Fruit fly (Drosophila melanogaster) whole organism, embryonic: ENCODE measurements around the gene Unc50.
A peak's percentile ranks its signal among the peaks of the same experiment; 100 is the strongest.

Source experiments
- Abd-B ChIP-seq: fragments of 200-800 bp; sonication (Bioruptor generic); optimal IDR thresholded peaks from 2 replicates; lab custom pipeline; 2018; ENCODE audit warnings: missing biosample characterization, mild to moderate bottlenecking, missing genetic modification characterization, moderate library complexity
- B-H2 ChIP-seq: fragments of 200-800 bp; sonication (Bioruptor generic); optimal IDR thresholded peaks from 2 replicates; lab custom pipeline; 2018; ENCODE audit warnings: missing biosample characterization, mild to moderate bottlenecking, missing genetic modification characterization
- CG10147 ChIP-seq: fragments of 200-800 bp; sonication (Bioruptor generic); optimal IDR thresholded peaks from 2 replicates; lab custom pipeline; 2019; ENCODE audit warnings: missing biosample characterization, mild to moderate bottlenecking, missing genetic modification characterization, moderate library complexity
- CG11085 ChIP-seq: fragments of 200-800 bp; sonication (Bioruptor generic); IDR thresholded peaks from 2 replicates; pipeline ENCODE4 v1.3.6; 2022; ENCODE audit warnings: missing biosample characterization, missing genetic modification characterization
- CG11247 ChIP-seq: fragments of 200-800 bp; sonication (Bioruptor generic); IDR thresholded peaks from 2 replicates; pipeline ENCODE4 v1.3.6; 2022; ENCODE audit warnings: missing biosample characterization, missing genetic modification characterization
- CG15011 ChIP-seq: fragments of 200-800 bp; sonication (Bioruptor generic); optimal IDR thresholded peaks from 3 replicates; lab custom pipeline; 2018; ENCODE audit warnings: missing biosample characterization, mild to moderate bottlenecking, missing genetic modification characterization
- CG17385 ChIP-seq: fragments of 200-800 bp; sonication (Bioruptor generic); optimal IDR thresholded peaks from 3 replicates; lab custom pipeline; 2018; ENCODE audit warnings: missing biosample characterization, mild to moderate bottlenecking, missing genetic modification characterization
- CG18476 ChIP-seq: fragments of 200-800 bp; sonication (Bioruptor generic); optimal IDR thresholded peaks from 2 replicates; lab custom pipeline; 2016; ENCODE audit warnings: missing biosample characterization, mild to moderate bottlenecking, missing genetic modification characterization
- CG18599 ChIP-seq: fragments of 200-800 bp; sonication (Bioruptor generic); optimal IDR thresholded peaks from 3 replicates; lab custom pipeline; 2017; ENCODE audit warnings: missing biosample characterization, missing genetic modification characterization, mild to moderate bottlenecking, moderate library complexity, missing genetic modification reagents
- CG18764 ChIP-seq: fragments of 200-800 bp; sonication (Bioruptor generic); optimal IDR thresholded peaks from 3 replicates; lab custom pipeline; 2016; ENCODE audit warnings: missing biosample characterization, missing genetic modification characterization
- CG2116 ChIP-seq: fragments of 200-800 bp; sonication (Bioruptor generic); optimal IDR thresholded peaks from 3 replicates; lab custom pipeline; 2018; ENCODE audit warnings: missing biosample characterization, mild to moderate bottlenecking, missing genetic modification characterization
- CG3163 ChIP-seq: fragments of 200-800 bp; sonication (Bioruptor generic); optimal IDR thresholded peaks from 3 replicates; lab custom pipeline; 2016; ENCODE audit warnings: missing biosample characterization, missing genetic modification characterization
- CG4854 ChIP-seq: fragments of 200-800 bp; sonication (Bioruptor generic); optimal IDR thresholded peaks from 2 replicates; lab custom pipeline; 2016; ENCODE audit warnings: missing biosample characterization, missing genetic modification characterization, inconsistent platforms
- CG6654 ChIP-seq: fragments of 200-800 bp; sonication (Bioruptor generic); optimal IDR thresholded peaks from 2 replicates; lab custom pipeline; 2017; ENCODE audit warnings: missing biosample characterization, mild to moderate bottlenecking, missing genetic modification characterization
- CG6854 ChIP-seq: fragments of 200-800 bp; sonication (Bioruptor generic); optimal IDR thresholded peaks from 3 replicates; lab custom pipeline; 2017; ENCODE audit warnings: missing biosample characterization, mild to moderate bottlenecking, missing genetic modification characterization
- CG7963 ChIP-seq: fragments of 200-800 bp; sonication (Bioruptor generic); IDR thresholded peaks from 3 replicates; pipeline ENCODE4 v1.3.6; 2022; ENCODE audit warnings: missing biosample characterization, missing genetic modification characterization; ENCODE audit not compliant: partially characterized antibody
- Dp ChIP-seq: fragments of 200-800 bp; sonication (Bioruptor generic); optimal IDR thresholded peaks from 2 replicates; lab custom pipeline; 2018; ENCODE audit warnings: missing biosample characterization, mild to moderate bottlenecking, missing genetic modification characterization, moderate library complexity
- Drgx ChIP-seq: fragments of 200-800 bp; sonication (Bioruptor generic); IDR thresholded peaks from 2 replicates; pipeline ENCODE4 v1.3.6; 2022; ENCODE audit warnings: missing biosample characterization, missing genetic modification characterization
- Fer2 ChIP-seq: fragments of 200-800 bp; sonication (Bioruptor generic); optimal IDR thresholded peaks from 2 replicates; lab custom pipeline; 2018; ENCODE audit warnings: missing biosample characterization, mild to moderate bottlenecking, missing genetic modification characterization, moderate library complexity
- Hr3 ChIP-seq: fragments of 200-800 bp; sonication (Bioruptor generic); optimal IDR thresholded peaks from 3 replicates; lab custom pipeline; 2016; ENCODE audit warnings: missing biosample characterization, missing genetic modification characterization
- Med ChIP-seq: fragments of 200-800 bp; sonication (Bioruptor generic); peaks from one replicate; lab custom pipeline; 2016; ENCODE audit warnings: missing biosample characterization, missing genetic modification characterization, mild to moderate bottlenecking, inconsistent platforms, moderate library complexity
- Nf-YC ChIP-seq: fragments of 200-800 bp; optimal IDR thresholded peaks from 3 replicates; lab custom pipeline; 2019; ENCODE audit warnings: missing biosample characterization, mild to moderate bottlenecking, missing genetic modification characterization, moderate library complexity
- Xbp1 ChIP-seq: fragments of 200-800 bp; sonication (Bioruptor generic); optimal IDR thresholded peaks from 3 replicates; lab custom pipeline; 2016; ENCODE audit warnings: missing biosample characterization, mild to moderate bottlenecking, missing genetic modification characterization
- al ChIP-seq: fragments of 200-800 bp; sonication (Bioruptor generic); IDR thresholded peaks from 2 replicates; pipeline ENCODE4 v1.3.6; 2022; ENCODE audit warnings: missing biosample characterization, missing genetic modification characterization
- ase ChIP-seq: fragments of 200-800 bp; sonication (Bioruptor generic); IDR thresholded peaks from 3 replicates; pipeline ENCODE4 v1.3.6; 2022; ENCODE audit warnings: missing biosample characterization, missing genetic modification characterization
- ato ChIP-seq: fragments of 200-800 bp; sonication (Bioruptor generic); IDR thresholded peaks from 2 replicates; pipeline ENCODE4 v1.3.6; 2022; ENCODE audit warnings: missing biosample characterization, missing genetic modification characterization; ENCODE audit not compliant: partially characterized antibody
- bab2 ChIP-seq: fragments of 200-800 bp; sonication (Bioruptor generic); optimal IDR thresholded peaks from 2 replicates; lab custom pipeline; 2016; ENCODE audit warnings: missing biosample characterization, missing genetic modification characterization
- bcd ChIP-seq: fragments of 200-800 bp; sonication (Bioruptor generic); optimal IDR thresholded peaks from 2 replicates; lab custom pipeline; 2017; ENCODE audit warnings: missing biosample characterization, mild to moderate bottlenecking, missing genetic modification characterization
- cato ChIP-seq: fragments of 200-800 bp; sonication (Bioruptor generic); optimal IDR thresholded peaks from 2 replicates; lab custom pipeline; 2016; ENCODE audit warnings: missing biosample characterization, missing genetic modification characterization, borderline replicate concordance
- chinmo ChIP-seq: fragments of 200-800 bp; sonication (Bioruptor generic); IDR thresholded peaks from 4 replicates; pipeline ENCODE4 v1.3.6; 2022; ENCODE audit warnings: missing biosample characterization, missing genetic modification characterization; ENCODE audit not compliant: partially characterized antibody
- chm ChIP-seq: fragments of 200-800 bp; sonication (Bioruptor generic); IDR thresholded peaks from 2 replicates; pipeline ENCODE4 v1.3.6; 2022; ENCODE audit warnings: missing biosample characterization, missing genetic modification characterization
- corto ChIP-seq: fragments of 200-800 bp; sonication (Bioruptor generic); optimal IDR thresholded peaks from 2 replicates; lab custom pipeline; 2016; ENCODE audit warnings: missing biosample characterization, mild to moderate bottlenecking, missing genetic modification characterization, moderate library complexity
- dimm ChIP-seq: fragments of 200-800 bp; sonication (Bioruptor generic); IDR thresholded peaks from 2 replicates; pipeline ENCODE4 v1.3.6; 2022; ENCODE audit warnings: missing biosample characterization, missing genetic modification characterization
- dmrt11E ChIP-seq: fragments of 200-800 bp; sonication (Bioruptor generic); optimal IDR thresholded peaks from 3 replicates; lab custom pipeline; 2018; ENCODE audit warnings: missing biosample characterization, mild to moderate bottlenecking, missing genetic modification characterization, moderate library complexity
- dmrt99B ChIP-seq: fragments of 200-800 bp; sonication (Bioruptor generic); optimal IDR thresholded peaks from 2 replicates; lab custom pipeline; 2018; ENCODE audit warnings: missing biosample characterization, mild to moderate bottlenecking, missing genetic modification characterization, moderate library complexity
- dpn ChIP-seq, 2 experiments: fragments of 200-800 bp; sonication (Bioruptor generic); optimal IDR thresholded peaks; 3 replicates each; lab custom pipeline; 2016; ENCODE audit warnings: missing biosample characterization in 2 of 2, missing genetic modification characterization in 2 of 2
- fu2 ChIP-seq: fragments of 200-800 bp; sonication (Bioruptor generic); optimal IDR thresholded peaks from 2 replicates; lab custom pipeline; 2016; ENCODE audit warnings: missing biosample characterization, missing genetic modification characterization
- gcm2 ChIP-seq: fragments of 200-800 bp; sonication (Bioruptor generic); optimal IDR thresholded peaks from 2 replicates; lab custom pipeline; 2016; ENCODE audit warnings: missing biosample characterization, missing genetic modification characterization
- gfzf ChIP-seq: fragments of 200-800 bp; sonication (Bioruptor generic); optimal IDR thresholded peaks from 2 replicates; lab custom pipeline; 2016; ENCODE audit warnings: missing biosample characterization, mild to moderate bottlenecking, missing genetic modification characterization, moderate library complexity
- grn ChIP-seq: fragments of 200-800 bp; sonication (Bioruptor generic); optimal IDR thresholded peaks from 3 replicates; lab custom pipeline; 2017; ENCODE audit warnings: missing biosample characterization, missing genetic modification characterization
- kah ChIP-seq: fragments of 200-800 bp; sonication (Bioruptor generic); optimal IDR thresholded peaks from 2 replicates; lab custom pipeline; 2018; ENCODE audit warnings: missing biosample characterization, mild to moderate bottlenecking, missing genetic modification characterization
- nerfin-2 ChIP-seq: fragments of 200-800 bp; sonication (Bioruptor generic); IDR thresholded peaks from 2 replicates; pipeline ENCODE4 v1.3.6; 2022; ENCODE audit warnings: missing biosample characterization, missing genetic modification characterization; ENCODE audit not compliant: partially characterized antibody
- onecut ChIP-seq: fragments of 200-800 bp; sonication (Bioruptor generic); IDR thresholded peaks from 2 replicates; pipeline ENCODE4 v1.3.6; 2022; ENCODE audit warnings: missing biosample characterization, missing genetic modification characterization
- peb ChIP-seq: fragments of 200-800 bp; sonication (Bioruptor generic); IDR thresholded peaks from 2 replicates; pipeline ENCODE4 v1.3.6; 2022; ENCODE audit warnings: missing biosample characterization, missing genetic modification characterization
- sens ChIP-seq: fragments of 200-800 bp; sonication (Bioruptor generic); peaks from one replicate; lab custom pipeline; 2016; ENCODE audit warnings: missing biosample characterization, missing genetic modification characterization
- sob ChIP-seq: fragments of 200-800 bp; sonication (Bioruptor generic); IDR thresholded peaks from 2 replicates; pipeline ENCODE4 v1.3.6; 2022; ENCODE audit warnings: missing biosample characterization, missing genetic modification characterization
- sr ChIP-seq: fragments of 200-800 bp; sonication (Bioruptor generic); IDR thresholded peaks from 3 replicates; pipeline ENCODE4 v1.3.6; 2022; ENCODE audit warnings: missing biosample characterization, missing genetic modification characterization
- trem ChIP-seq: fragments of 200-800 bp; optimal IDR thresholded peaks from 3 replicates; lab custom pipeline; 2019; ENCODE audit warnings: missing biosample characterization, mild to moderate bottlenecking, missing genetic modification characterization, moderate library complexity
- trh ChIP-seq: fragments of 200-800 bp; sonication (Bioruptor generic); optimal IDR thresholded peaks from 2 replicates; lab custom pipeline; 2016; ENCODE audit warnings: missing biosample characterization, missing genetic modification characterization
- ttk ChIP-seq: fragments of 200-800 bp; sonication (Bioruptor generic); IDR thresholded peaks from 2 replicates; pipeline ENCODE4 v2.1.2; 2022; ENCODE audit warnings: missing biosample characterization, missing genetic modification characterization
- yki ChIP-seq: fragments of >200 bp; optimal IDR thresholded peaks from 3 replicates; lab custom pipeline; 2018

The Unc50 gene

dm6 chr3R:8676560-8677000 lies at the start of gene Unc50, which contains the start of the genes CG11755 and CG8043:
TSS of gene Unc50 (minus strand) at chr3R:8676613.
TSS of gene CG11755 (plus strand) at chr3R:8676915.
TSS of gene CG8043 (plus strand) at chr3R:8676915.
- TF ChIP-seq al (GFP tag; lab: Robert Waterston, UW) (peak; percentile 81), gfzf (GFP tag; lab: Kevin White, UChicago) (peak; percentile 85), CG10147 (GFP tag; lab: Kevin White, UChicago) (peak; percentile 81), trem (tag; lab: Kevin White, UChicago) (peak; percentile 94), kah (no peak), dmrt11E (tag; lab: Kevin White, UChicago) (peak; percentile 77), nerfin-2 (GFP tag; lab: Robert Waterston, UW) (peak; percentile 88), CG6854 (no peak), Med (GFP tag; lab: Kevin White, UChicago) (peak; percentile 95), Hr3 (GFP tag; lab: Kevin White, UChicago) (peak; percentile 78), cato (peak; percentile 44), gcm2 (GFP tag; lab: Kevin White, UChicago) (no peak), CG2116 (peak; percentile 67), grn (GFP tag; lab: Kevin White, UChicago) (peak; percentile 100), ase (GFP tag; lab: Robert Waterston, UW) (no peak), bab2 (peak; percentile 57), chm (GFP tag; lab: Robert Waterston, UW) (no peak), onecut (peak; percentile 58), B-H2 (GFP tag; lab: Kevin White, UChicago) (peak; percentile 80), CG7963 (peak; percentile 83; the same call in 2 of the 3 replicates), CG3163 (GFP tag; lab: Kevin White, UChicago) (peak; percentile 9), sens (peak; percentile 96), Fer2 (tag; lab: Kevin White, UChicago) (peak; percentile 63), CG6654 (GFP tag; lab: Kevin White, UChicago) (peak; percentile 10), peb (GFP tag; lab: Robert Waterston, UW) (peak; percentile 50), dmrt99B (peak; percentile 73), chinmo (GFP tag; lab: Robert Waterston, UW) (peak; percentile 85; the same call in 2 of the 4 replicates), CG11247 (peak; percentile 57; the same call in 1 of the 2 replicates), Nf-YC (peak; percentile 71), sr (GFP tag; lab: Robert Waterston, UW) (no peak), CG18764 (GFP tag; lab: Kevin White, UChicago) (peak; percentile 55), fu2 (GFP tag; lab: Kevin White, UChicago) (peak; percentile 44), CG4854 (peak; percentile 70), CG17385 (peak; percentile 71), CG11085 (GFP tag; lab: Robert Waterston, UW) (peak; percentile 53; the same call in 1 of the 2 replicates), ato (peak; percentile 74; the same call in 1 of the 2 replicates), sob (GFP tag; lab: Robert Waterston, UW) (peak; percentile 81), ttk (GFP tag; lab: Robert Waterston, UW) (peak; percentile 52; the same call in 1 of the 2 replicates), dimm (GFP tag; lab: Robert Waterston, UW) (no peak), yki (lab: Kevin White, UChicago) (no peak), CG15011 (GFP tag; lab: Kevin White, UChicago) (peak; percentile 53), Abd-B (GFP tag; lab: Kevin White, UChicago) (peak; percentile 83), trh (GFP tag; lab: Kevin White, UChicago) (peak; percentile 19), CG18476 (GFP tag; lab: Kevin White, UChicago) (peak; percentile 54), corto (GFP tag; lab: Kevin White, UChicago) (peak; percentile 72), Xbp1 (GFP tag; lab: Kevin White, UChicago) (peak; percentile 91), dpn (GFP tag; optimal IDR thresholded peaks at IDR 0.05; lab: Kevin White, UChicago) (peak; percentile 78 to 84), Dp (peak; percentile 30), bcd (GFP tag; lab: Kevin White, UChicago) (peak; percentile 79), Drgx (peak; percentile 35; the same call in 1 of the 2 replicates), CG18599 (GFP tag; lab: Kevin White, UChicago) (no peak)
